Fruit fly (Drosophila melanogaster) whole organism, pupa: ENCODE results near the gene CG3626.

Experiments
- CG10348 ChIP-seq: fragments of 200-800 bp; sonication (Bioruptor generic); IDR thresholded peaks from 2 replicates; pipeline ENCODE4 v1.3.6; 2022; ENCODE audit warnings: missing biosample characterization, missing genetic modification characterization
- CG12605 ChIP-seq: fragments of 200-800 bp; sonication (Bioruptor generic); IDR thresholded peaks from 2 replicates; pipeline ENCODE4 v1.3.6; 2022; ENCODE audit warnings: missing biosample characterization, missing genetic modification characterization
- CG13204 ChIP-seq: fragments of 200-800 bp; sonication (Bioruptor generic); optimal IDR thresholded peaks from 2 replicates; lab custom pipeline; 2018; ENCODE audit warnings: missing biosample characterization, mild to moderate bottlenecking, missing genetic modification characterization, moderate library complexity
- CG14655 ChIP-seq: fragments of 200-800 bp; sonication (Bioruptor generic); optimal IDR thresholded peaks from 3 replicates; lab custom pipeline; 2017; ENCODE audit warnings: mild to moderate bottlenecking, missing biosample characterization, missing genetic modification reagents, missing genetic modification characterization
- CG15710 ChIP-seq: fragments of 200-800 bp; sonication (Bioruptor generic); optimal IDR thresholded peaks from 2 replicates; lab custom pipeline; 2018; ENCODE audit warnings: missing biosample characterization, mild to moderate bottlenecking, missing genetic modification characterization, moderate library complexity
- CG17806 ChIP-seq: fragments of 200-800 bp; sonication (Bioruptor generic); optimal IDR thresholded peaks from 2 replicates; lab custom pipeline; 2018; ENCODE audit warnings: missing biosample characterization, mild to moderate bottlenecking, missing genetic modification characterization, moderate library complexity
- CG32121 ChIP-seq: fragments of 200-800 bp; sonication (Bioruptor generic); IDR thresholded peaks from 2 replicates; pipeline ENCODE4 v1.3.6; 2022; ENCODE audit warnings: missing biosample characterization, missing genetic modification characterization
- CG34367 ChIP-seq: fragments of 200-800 bp; sonication (Bioruptor generic); optimal IDR thresholded peaks from 2 replicates; lab custom pipeline; 2018; ENCODE audit warnings: missing biosample characterization, mild to moderate bottlenecking, missing genetic modification characterization
- CG4496 ChIP-seq: fragments of 200-800 bp; sonication (Bioruptor generic); IDR thresholded peaks from 3 replicates; pipeline ENCODE4 v1.3.6; 2022; ENCODE audit warnings: missing biosample characterization, missing genetic modification characterization
- CG8159 ChIP-seq: fragments of 200-800 bp; sonication (Bioruptor generic); optimal IDR thresholded peaks from 3 replicates; lab custom pipeline; 2018; ENCODE audit warnings: missing biosample characterization, mild to moderate bottlenecking, missing genetic modification characterization, moderate library complexity
- CG8301 ChIP-seq: fragments of 200-800 bp; sonication (Bioruptor generic); optimal IDR thresholded peaks from 2 replicates; lab custom pipeline; 2018; ENCODE audit warnings: missing biosample characterization, mild to moderate bottlenecking, missing genetic modification characterization
- CG9948 ChIP-seq: fragments of 200-800 bp; sonication (Bioruptor generic); optimal IDR thresholded peaks from 2 replicates; lab custom pipeline; 2018; ENCODE audit warnings: missing biosample characterization, mild to moderate bottlenecking, missing genetic modification characterization, moderate library complexity
- D1 ChIP-seq: fragments of 200-800 bp; sonication (Bioruptor generic); optimal IDR thresholded peaks from 2 replicates; lab custom pipeline; 2018; ENCODE audit warnings: missing biosample characterization, mild to moderate bottlenecking, missing genetic modification characterization, moderate library complexity
- EcR ChIP-seq: fragments of 200-800 bp; sonication (Bioruptor generic); optimal IDR thresholded peaks from 3 replicates; lab custom pipeline; 2019; ENCODE audit warnings: missing biosample characterization, missing genetic modification characterization, mild to moderate bottlenecking, moderate library complexity, missing genetic modification reagents
- Ets98B ChIP-seq: fragments of 200-800 bp; sonication (Bioruptor generic); IDR thresholded peaks from 2 replicates; pipeline ENCODE4 v1.3.6; 2022; ENCODE audit warnings: missing biosample characterization, missing genetic modification characterization
- Pif1A ChIP-seq: fragments of 200-800 bp; sonication (Bioruptor generic); optimal IDR thresholded peaks from 3 replicates; lab custom pipeline; 2016; ENCODE audit warnings: missing biosample characterization, missing genetic modification characterization
- Pif1B ChIP-seq: fragments of 200-800 bp; sonication (Bioruptor generic); optimal IDR thresholded peaks from 3 replicates; lab custom pipeline; 2016; ENCODE audit warnings: missing biosample characterization, missing genetic modification characterization
- Snoo ChIP-seq: fragments of 200-800 bp; sonication (Bioruptor generic); optimal IDR thresholded peaks from 3 replicates; lab custom pipeline; 2017; ENCODE audit warnings: missing biosample characterization, mild to moderate bottlenecking, missing genetic modification characterization, inconsistent platforms
- fd96Ca ChIP-seq: fragments of 200-800 bp; sonication (Bioruptor generic); IDR thresholded peaks from 3 replicates; pipeline ENCODE4 v1.3.6; 2022; ENCODE audit warnings: missing biosample characterization, missing genetic modification characterization
- gl ChIP-seq: fragments of 200-800 bp; sonication (Bioruptor generic); optimal IDR thresholded peaks from 2 replicates; lab custom pipeline; 2018; ENCODE audit warnings: missing biosample characterization, mild to moderate bottlenecking, missing genetic modification characterization
- rn ChIP-seq: fragments of 200-800 bp; sonication (Bioruptor generic); IDR thresholded peaks from 2 replicates; pipeline ENCODE4 v1.3.6; 2022; ENCODE audit warnings: missing biosample characterization, missing genetic modification characterization

The CG3626 gene

dm6 chrX:4358515-4358914 is 7.7 kb upstream of the CG3626 start:
- TF ChIP-seq D1 (tag; lab: Kevin White, UChicago), result no peak
- no peak for TF ChIP-seq CG12605
- TF ChIP-seq EcR (GFP tag; lab: Kevin White, UChicago), result no peak
- no peak for TF ChIP-seq Ets98B (GFP tag; lab: Robert Waterston, UW)
- TF ChIP-seq CG8301 (tag; lab: Kevin White, UChicago), result no peak
- no peak for TF ChIP-seq CG10348 (GFP tag; lab: Robert Waterston, UW)
- TF ChIP-seq CG15710 (tag; lab: Kevin White, UChicago), result no peak
- no peak for TF ChIP-seq CG17806
- TF ChIP-seq CG14655 (GFP tag; lab: Kevin White, UChicago), result no peak
- TF ChIP-seq CG34367 (tag; lab: Kevin White, UChicago), result no peak
- no peak for TF ChIP-seq fd96Ca (GFP tag; lab: Robert Waterston, UW)

DNA sequence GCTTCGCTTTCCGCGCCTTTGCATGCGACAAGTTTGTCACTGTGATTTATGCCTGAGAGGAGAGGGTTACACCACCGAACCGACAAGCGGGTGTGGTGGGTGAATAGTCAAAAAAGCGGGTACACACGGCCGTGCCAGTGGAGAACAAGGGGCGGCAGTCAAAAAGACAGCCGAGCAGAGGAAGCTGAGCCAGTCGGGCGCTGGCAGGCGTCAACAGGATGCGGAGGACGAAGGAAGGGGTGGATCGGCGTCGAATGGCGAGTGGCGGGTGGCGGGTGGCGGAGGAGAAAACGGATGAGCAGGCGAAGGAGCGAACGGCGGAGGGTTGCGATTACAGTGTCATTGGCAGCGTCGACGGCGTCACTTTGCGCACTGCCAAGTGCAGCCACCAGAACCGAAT is 9.4 kb downstream of the CG3626 start:
- TF ChIP-seq CG9948, result no peak
- no peak for TF ChIP-seq Pif1A (GFP tag; lab: Kevin White, UChicago)
- TF ChIP-seq CG8301 (tag; lab: Kevin White, UChicago), result no peak
- TF ChIP-seq rn (GFP tag; lab: Robert Waterston, UW), result no peak
- no peak for TF ChIP-seq CG10348 (GFP tag; lab: Robert Waterston, UW)
- no peak for TF ChIP-seq CG15710 (tag; lab: Kevin White, UChicago)
- no peak for TF ChIP-seq CG17806
- no peak for TF ChIP-seq CG14655 (GFP tag; lab: Kevin White, UChicago)
- no peak for TF ChIP-seq fd96Ca (GFP tag; lab: Robert Waterston, UW)
- TF ChIP-seq, all 21 proteins: peak for 0

dm6 chrX:4380381-4380780 is 14.2 kb downstream of the CG3626 start:
- TF ChIP-seq CG8159 (tag; lab: Kevin White, UChicago) (peak; percentile 2), fd96Ca (GFP tag; lab: Robert Waterston, UW) (no peak)

- TF ChIP-seq CG34367 (tag; lab: Kevin White, UChicago), result no peak
- TF ChIP-seq D1 (tag; lab: Kevin White, UChicago), result no peak
- TF ChIP-seq CG10348 (GFP tag; lab: Robert Waterston, UW), result no peak
- no peak for TF ChIP-seq EcR (GFP tag; lab: Kevin White, UChicago)
- no peak for TF ChIP-seq CG4496 (GFP tag; lab: Robert Waterston, UW)
- TF ChIP-seq rn (GFP tag; lab: Robert Waterston, UW), result no peak
- no peak for TF ChIP-seq CG14655 (GFP tag; lab: Kevin White, UChicago)
- no peak for TF ChIP-seq CG15710 (tag; lab: Kevin White, UChicago)
- no peak for TF ChIP-seq CG13204 (GFP tag; lab: Kevin White, UChicago)
- no peak for TF ChIP-seq gl (tag; lab: Kevin White, UChicago)
Observed at dm6 chrX:4381113-4381512, 14.9 kb downstream of the CG3626 start.

DNA sequence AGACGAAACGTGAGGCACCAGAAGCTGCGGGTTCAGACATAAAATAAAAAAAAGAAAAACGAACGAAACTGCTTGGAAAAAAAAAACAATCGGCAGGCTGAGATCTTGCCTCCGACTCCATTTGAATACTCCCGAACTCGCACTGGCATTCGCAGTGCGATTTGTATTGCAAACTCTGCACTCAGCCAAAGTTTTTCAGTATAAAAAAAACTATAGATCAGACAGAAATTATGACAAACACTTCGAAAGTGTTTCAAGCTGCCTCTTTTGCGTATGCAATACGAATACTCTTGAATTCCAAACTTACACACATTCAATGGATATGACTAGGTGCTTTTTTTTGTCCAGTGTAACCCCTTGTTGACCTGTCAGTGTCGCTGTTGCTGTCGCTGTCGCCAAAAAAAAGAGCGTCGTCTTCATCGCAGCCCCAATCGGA is 25.1 kb downstream of the CG3626 start:
- peak; percentile 65 for TF ChIP-seq CG15710 (tag; lab: Kevin White, UChicago)
- no peak for TF ChIP-seq CG10348 (GFP tag; lab: Robert Waterston, UW)
- no peak for TF ChIP-seq CG32121 (GFP tag; lab: Robert Waterston, UW)
- peak; percentile 33 for TF ChIP-seq CG8301 (tag; lab: Kevin White, UChicago)
- peak; percentile 50 for TF ChIP-seq Pif1B
- TF ChIP-seq CG34367 (tag; lab: Kevin White, UChicago), result peak; percentile 41
- no peak for TF ChIP-seq CG13204 (GFP tag; lab: Kevin White, UChicago)
- peak; percentile 47 for TF ChIP-seq CG14655 (GFP tag; lab: Kevin White, UChicago)
- TF ChIP-seq CG4496 (GFP tag; lab: Robert Waterston, UW), result peak; percentile 39; the same call in 1 of the 3 replicates
- peak; percentile 48 for TF ChIP-seq CG9948
- TF ChIP-seq Pif1A (GFP tag; lab: Kevin White, UChicago), result peak; percentile 76
- peak; percentile 46; the same call in 1 of the 2 replicates for TF ChIP-seq rn (GFP tag; lab: Robert Waterston, UW)
- 0 out of 2 replicates have a peak, but pooled peaks have one; percentile 12 for TF ChIP-seq CG12605
- TF ChIP-seq fd96Ca (GFP tag; lab: Robert Waterston, UW), result no peak; the same call in 2 of the 3 replicates
- TF ChIP-seq CG8159 (tag; lab: Kevin White, UChicago), result peak; percentile 67
- peak; percentile 55 for TF ChIP-seq CG17806
- TF ChIP-seq D1 (tag; lab: Kevin White, UChicago), result no peak
- TF ChIP-seq Snoo, result peak; percentile 76
- TF ChIP-seq gl (tag; lab: Kevin White, UChicago), result peak; percentile 3
- TF ChIP-seq Ets98B (GFP tag; lab: Robert Waterston, UW), result no peak
- no peak for TF ChIP-seq EcR (GFP tag; lab: Kevin White, UChicago)

- TF ChIP-seq CG34367 (tag; lab: Kevin White, UChicago) (no peak), CG12605 (no peak), Pif1A (GFP tag; lab: Kevin White, UChicago) (no peak), Pif1B (no peak), CG8301 (tag; lab: Kevin White, UChicago) (no peak), CG17806 (no peak), Snoo (no peak), CG9948 (no peak), CG4496 (GFP tag; lab: Robert Waterston, UW) (no peak), D1 (tag; lab: Kevin White, UChicago) (no peak), CG8159 (tag; lab: Kevin White, UChicago) (no peak), CG14655 (GFP tag; lab: Kevin White, UChicago) (no peak), fd96Ca (GFP tag; lab: Robert Waterston, UW) (no peak), EcR (GFP tag; lab: Kevin White, UChicago) (no peak), CG13204 (GFP tag; lab: Kevin White, UChicago) (no peak), rn (GFP tag; lab: Robert Waterston, UW) (no peak)
Observed at dm6 chrX:4399700-4400099, 33.5 kb downstream of the CG3626 start.
